Worm (Caenorhabditis elegans): Measurements from ENCODE around the gene unc-80.

Gene unc-80

DNA sequence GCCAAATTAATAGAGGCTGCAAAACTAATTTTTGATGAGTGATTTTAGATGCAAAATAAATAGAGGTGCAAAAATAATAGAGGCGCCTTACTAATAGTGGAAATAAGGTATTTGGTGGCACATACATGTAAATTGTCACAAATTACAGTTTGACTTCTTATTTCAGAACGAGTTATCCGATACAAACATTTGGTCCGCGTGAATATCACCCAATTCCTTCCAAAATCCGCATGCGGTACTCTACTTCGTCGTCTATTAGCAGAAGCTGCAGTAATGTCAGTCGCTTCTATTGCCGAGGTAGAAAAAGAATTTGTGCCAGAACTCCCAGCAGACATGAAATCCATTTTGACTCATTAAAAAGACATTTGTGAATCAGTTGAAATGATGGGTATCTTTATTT lies 27.6 kb downstream of the unc-80 start:
- no peak for TF ChIP-seq M03D4.4 (tag; optimal IDR thresholded peaks at IDR 0.05)
- TF ChIP-seq nhr-12 (tag; optimal IDR thresholded peaks at IDR 0.05), result no peak
- TF ChIP-seq nhr-2 (tag; optimal IDR thresholded peaks at IDR 0.05), result no peak
- TF ChIP-seq elt-1 (tag; optimal IDR thresholded peaks at IDR 0.05; ENCODE audit: borderline replicate concordance, insufficient read depth), result no peak
- TF ChIP-seq ceh-43 (GFP tag; optimal IDR thresholded peaks at IDR 0.05), result no peak
- TF ChIP-seq zip-8 (tag; optimal IDR thresholded peaks at IDR 0.05), result no peak
- no peak for TF ChIP-seq sptf-1 (tag; optimal IDR thresholded peaks at IDR 0.05)
- no peak for TF ChIP-seq mls-2 (tag; optimal IDR thresholded peaks at IDR 0.05)
- no peak for TF ChIP-seq lsy-2 (tag; optimal IDR thresholded peaks at IDR 0.05)
- TF ChIP-seq snpc-4 (tag; optimal IDR thresholded peaks at IDR 0.05), result no peak
- no peak for TF ChIP-seq ces-1 (GFP tag; optimal IDR thresholded peaks at IDR 0.05)
- no peak for TF ChIP-seq ceh-39 (tag; optimal IDR thresholded peaks at IDR 0.05)

DNA sequence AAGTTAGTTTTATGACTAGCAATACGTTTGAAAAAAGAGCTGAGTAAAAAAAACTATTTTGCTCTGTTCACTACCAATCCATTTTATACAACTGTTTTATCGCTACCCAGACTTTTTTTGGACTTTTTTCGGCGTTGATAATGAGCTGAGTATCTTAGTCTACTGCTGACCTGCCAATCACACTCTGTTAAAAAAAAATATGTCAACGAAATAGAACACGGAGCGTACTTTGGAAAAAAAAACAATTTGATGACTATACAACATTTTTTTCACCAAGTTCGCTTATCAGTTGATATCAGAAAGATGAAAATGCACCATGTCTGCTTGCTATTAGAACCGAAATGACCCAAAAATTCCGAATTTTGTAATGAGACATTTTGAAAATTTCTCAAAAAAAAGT lies 30.4 kb downstream of the unc-80 start:
- no peak for TF ChIP-seq ceh-39 (tag; optimal IDR thresholded peaks at IDR 0.05)
- TF ChIP-seq nhr-12 (tag; optimal IDR thresholded peaks at IDR 0.05), result no peak
- no peak for TF ChIP-seq lin-13 (tag; optimal IDR thresholded peaks at IDR 0.05)
- TF ChIP-seq pha-4 (tag; optimal IDR thresholded peaks at IDR 0.05), result no peak
- no peak for TF ChIP-seq elt-1 (tag; optimal IDR thresholded peaks at IDR 0.05; ENCODE audit: borderline replicate concordance, insufficient read depth)
- TF ChIP-seq sem-2 (GFP tag; optimal IDR thresholded peaks at IDR 0.05), result no peak
- no peak for TF ChIP-seq mls-2 (tag; optimal IDR thresholded peaks at IDR 0.05)
- TF ChIP-seq snpc-4 (tag; optimal IDR thresholded peaks at IDR 0.05), result no peak
- no peak for TF ChIP-seq flh-1 (GFP tag; optimal IDR thresholded peaks at IDR 0.05)
- TF ChIP-seq blmp-1 (tag; optimal IDR thresholded peaks at IDR 0.05), result no peak
- no peak for TF ChIP-seq hlh-1 (tag; optimal IDR thresholded peaks at IDR 0.05)
- TF ChIP-seq sptf-1 (tag; optimal IDR thresholded peaks at IDR 0.05), result no peak

DNA sequence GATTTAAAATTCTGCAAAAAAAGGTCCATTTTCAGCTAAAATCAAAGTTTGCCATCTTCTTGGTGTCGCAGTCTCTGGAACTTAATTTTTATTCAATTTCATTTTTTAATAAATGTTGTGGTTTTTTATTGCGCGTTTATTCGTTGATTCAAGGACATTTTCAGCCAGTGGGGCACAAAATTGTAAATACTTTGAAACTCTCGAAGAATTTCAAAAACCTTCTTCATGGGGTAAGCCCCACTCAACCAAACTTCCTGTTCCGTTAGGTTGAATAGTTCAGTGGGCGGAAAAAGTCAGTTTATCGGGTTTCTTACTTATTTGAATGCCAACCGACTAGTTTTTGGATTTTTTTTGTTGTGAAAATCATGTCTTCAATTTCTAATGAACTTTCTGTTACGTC lies 30.8 kb downstream of the unc-80 start, which contains the start of gene ttll-9:
TSS of gene ttll-9 (plus strand) at position 301 of the 400 bp plus-strand sequence.
- TF ChIP-seq elt-1 (tag; optimal IDR thresholded peaks at IDR 0.05; ENCODE audit: borderline replicate concordance, insufficient read depth), result no peak
- TF ChIP-seq ztf-11 (tag; optimal IDR thresholded peaks at IDR 0.05), result no peak
- no peak for TF ChIP-seq nhr-28 (tag; optimal IDR thresholded peaks at IDR 0.05)
- no peak for TF ChIP-seq bed-3 (GFP tag; optimal IDR thresholded peaks at IDR 0.05)
- TF ChIP-seq nhr-12 (tag; optimal IDR thresholded peaks at IDR 0.05), result no peak
- TF ChIP-seq drap-1 (GFP tag; optimal IDR thresholded peaks at IDR 0.05), result no peak
- no peak for TF ChIP-seq tbx-8 (GFP tag; optimal IDR thresholded peaks at IDR 0.05)
- no peak for TF ChIP-seq blmp-1 (tag; optimal IDR thresholded peaks at IDR 0.05)
- TF ChIP-seq nhr-2 (tag; optimal IDR thresholded peaks at IDR 0.05), result no peak
- no peak for TF ChIP-seq lin-13 (tag; optimal IDR thresholded peaks at IDR 0.05)
- TF ChIP-seq ceh-83 (GFP tag; optimal IDR thresholded peaks at IDR 0.05), result no peak
- TF ChIP-seq unc-120 (tag; optimal IDR thresholded peaks at IDR 0.05; ENCODE audit: poor library complexity, severe bottlenecking), result no peak
- no peak for TF ChIP-seq hlh-1 (tag; optimal IDR thresholded peaks at IDR 0.05)
- no peak for TF ChIP-seq pha-4 (tag; optimal IDR thresholded peaks at IDR 0.05)

DNA sequence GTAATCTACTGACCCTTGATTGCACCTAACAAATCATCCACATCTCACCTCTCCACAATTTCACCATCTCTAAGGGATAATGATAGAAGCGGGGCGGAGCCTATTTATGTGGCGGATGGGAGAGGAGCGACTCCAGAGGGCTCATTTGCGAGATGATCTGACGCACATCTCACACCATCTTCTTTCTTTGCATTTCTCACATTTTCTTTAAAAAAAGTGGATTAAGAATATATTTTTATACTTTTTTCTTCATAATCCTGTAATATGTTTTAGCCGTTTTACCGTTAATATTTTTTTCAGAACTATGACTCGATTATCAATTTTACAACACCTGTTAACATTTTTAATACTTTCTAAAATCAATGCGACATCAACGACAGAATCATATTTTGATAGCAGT lies 35.8 kb downstream of the unc-80 start, which contains the start of gene pbo-5:
TSS of gene pbo-5 (plus strand) at position 301 of the 400 bp plus-strand sequence.
- TF ChIP-seq hlh-1 (tag; optimal IDR thresholded peaks at IDR 0.05) (no peak), snpc-4 (tag; optimal IDR thresholded peaks at IDR 0.05) (no peak), mab-5 (tag; optimal IDR thresholded peaks at IDR 0.05) (no peak), elt-1 (tag; optimal IDR thresholded peaks at IDR 0.05; ENCODE audit: borderline replicate concordance, insufficient read depth) (no peak), blmp-1 (tag; optimal IDR thresholded peaks at IDR 0.05) (no peak), ham-2 (GFP tag; optimal IDR thresholded peaks at IDR 0.05) (no peak), elt-3 (tag; optimal IDR thresholded peaks at IDR 0.05) (no peak), cnd-1 (tag; optimal IDR thresholded peaks at IDR 0.05) (no peak), unc-39 (tag; optimal IDR thresholded peaks at IDR 0.05) (no peak), ceh-39 (tag; optimal IDR thresholded peaks at IDR 0.05) (no peak), bed-3 (GFP tag; optimal IDR thresholded peaks at IDR 0.05) (no peak), nhr-2 (tag; optimal IDR thresholded peaks at IDR 0.05) (no peak), nhr-237 (tag; optimal IDR thresholded peaks at IDR 0.05) (no peak)

DNA sequence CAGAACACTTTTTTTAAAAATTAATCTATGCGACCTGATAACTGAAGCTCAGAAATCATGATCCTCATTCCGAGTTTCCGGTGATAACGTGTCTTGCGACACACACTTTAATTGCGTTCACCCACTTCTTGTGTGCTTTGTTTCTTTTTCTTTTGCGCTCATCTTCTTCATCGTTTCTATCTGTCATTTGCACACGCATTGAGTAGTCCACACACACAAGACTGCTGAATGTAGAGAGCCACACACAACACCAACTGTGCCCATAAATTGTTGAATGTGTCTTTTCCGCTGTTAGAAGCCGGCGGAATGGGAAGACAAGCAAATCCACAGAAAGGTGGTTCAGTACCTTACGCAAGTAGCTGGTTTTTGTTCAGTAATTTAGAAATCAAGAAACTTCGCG lies 41.0 kb downstream of the unc-80 start:
- no peak for TF ChIP-seq M03D4.4 (tag; optimal IDR thresholded peaks at IDR 0.05)
- TF ChIP-seq hlh-1 (tag; optimal IDR thresholded peaks at IDR 0.05), result peak; percentile 75

All from whole organism, mixed stage, embryonic.